Fruit fly (Drosophila melanogaster) whole organism, prepupa: Measurements from ENCODE around the gene CG5391.

Experiments
- Blimp-1 ChIP-seq: fragments of 200-800 bp; sonication (Bioruptor generic); optimal IDR thresholded peaks from 3 replicates; lab custom pipeline; 2017; ENCODE audit warnings: missing biosample characterization, missing genetic modification characterization, mild to moderate bottlenecking, moderate library complexity, missing genetic modification reagents
- CG10631 ChIP-seq: fragments of 200-800 bp; sonication (Bioruptor generic); optimal IDR thresholded peaks from 2 replicates; lab custom pipeline; 2016; ENCODE audit warnings: missing biosample characterization, missing genetic modification characterization
- CG10669 ChIP-seq: fragments of 200-800 bp; sonication (Bioruptor generic); optimal IDR thresholded peaks from 3 replicates; lab custom pipeline; 2018; ENCODE audit warnings: missing biosample characterization, mild to moderate bottlenecking, missing genetic modification characterization, moderate library complexity
- CG11294 ChIP-seq: fragments of 200-800 bp; sonication (Bioruptor generic); IDR thresholded peaks from 2 replicates; pipeline ENCODE4 v1.3.6; 2022; ENCODE audit warnings: missing biosample characterization, missing genetic modification characterization
- CG11762 ChIP-seq: fragments of 200-800 bp; sonication (Bioruptor generic); optimal IDR thresholded peaks from 3 replicates; lab custom pipeline; 2016; ENCODE audit warnings: missing biosample characterization, missing genetic modification characterization; ENCODE audit not compliant: insufficient read depth
- CG1621 ChIP-seq: fragments of 200-800 bp; sonication (Bioruptor generic); optimal IDR thresholded peaks from 3 replicates; lab custom pipeline; 2018; ENCODE audit warnings: missing biosample characterization, mild to moderate bottlenecking, missing genetic modification characterization
- CG3032 ChIP-seq: fragments of 200-800 bp; optimal IDR thresholded peaks from 2 replicates; lab custom pipeline; 2019; ENCODE audit warnings: missing biosample characterization, mild to moderate bottlenecking, missing genetic modification characterization, moderate library complexity
- CG34406 ChIP-seq: fragments of 200-800 bp; sonication (Bioruptor generic); optimal IDR thresholded peaks from 3 replicates; lab custom pipeline; 2016; ENCODE audit warnings: missing biosample characterization, missing genetic modification characterization
- CG3919 ChIP-seq: fragments of 200-800 bp; sonication (Bioruptor generic); optimal IDR thresholded peaks from 3 replicates; lab custom pipeline; 2016; ENCODE audit warnings: missing biosample characterization, missing genetic modification characterization
- CG4318 ChIP-seq: fragments of 200-800 bp; sonication (Bioruptor generic); optimal IDR thresholded peaks from 3 replicates; lab custom pipeline; 2017; ENCODE audit warnings: missing biosample characterization, mild to moderate bottlenecking, missing genetic modification characterization
- CG6163 ChIP-seq: fragments of 200-800 bp; sonication (Bioruptor generic); IDR thresholded peaks from 3 replicates; pipeline ENCODE4 v1.3.6; 2022; ENCODE audit warnings: missing biosample characterization, missing genetic modification characterization
- CG6276 ChIP-seq: fragments of 200-800 bp; sonication (Bioruptor generic); optimal IDR thresholded peaks from 2 replicates; lab custom pipeline; 2017; ENCODE audit warnings: missing biosample characterization, mild to moderate bottlenecking, missing genetic modification characterization
- CG6792 ChIP-seq: fragments of 200-800 bp; sonication (Bioruptor generic); optimal IDR thresholded peaks from 3 replicates; lab custom pipeline; 2016; ENCODE audit warnings: missing biosample characterization, missing genetic modification characterization
- CG6854 ChIP-seq: fragments of 200-800 bp; sonication (Bioruptor generic); optimal IDR thresholded peaks from 2 replicates; lab custom pipeline; 2017; ENCODE audit warnings: missing biosample characterization, mild to moderate bottlenecking, missing genetic modification characterization
- CG8119 ChIP-seq: fragments of 200-800 bp; sonication (Bioruptor generic); IDR thresholded peaks from 3 replicates; pipeline ENCODE4 v1.3.6; 2022; ENCODE audit warnings: missing biosample characterization, missing genetic modification characterization
- CG8319 ChIP-seq: fragments of 200-800 bp; sonication (Bioruptor generic); optimal IDR thresholded peaks from 3 replicates; lab custom pipeline; 2016; ENCODE audit warnings: missing biosample characterization, missing genetic modification characterization
- CG8632 ChIP-seq: fragments of 200-800 bp; sonication (Bioruptor generic); optimal IDR thresholded peaks from 3 replicates; lab custom pipeline; 2016; ENCODE audit warnings: missing biosample characterization, missing genetic modification characterization
- Eip75B ChIP-seq: fragments of 200-800 bp; sonication (Bioruptor generic); optimal IDR thresholded peaks from 3 replicates; lab custom pipeline; 2016; ENCODE audit warnings: missing biosample characterization, missing genetic modification characterization
- Eip78C ChIP-seq: fragments of 200-800 bp; sonication (Bioruptor generic); peaks from one replicate; lab custom pipeline; 2016; ENCODE audit warnings: missing biosample characterization, missing genetic modification characterization
- Eip93F ChIP-seq: fragments of 200-800 bp; sonication (Bioruptor generic); optimal IDR thresholded peaks from 2 replicates; lab custom pipeline; 2016; ENCODE audit warnings: missing biosample characterization, mild to moderate bottlenecking, missing genetic modification characterization
- Ets21C ChIP-seq: fragments of 200-800 bp; sonication (Bioruptor generic); optimal IDR thresholded peaks from 3 replicates; lab custom pipeline; 2016; ENCODE audit warnings: missing biosample characterization, missing genetic modification characterization
- Hr38 ChIP-seq: sonication (Bioruptor generic); optimal IDR thresholded peaks from 2 replicates; lab custom pipeline; 2016; ENCODE audit warnings: missing biosample characterization, missing genetic modification characterization
- Hr39 ChIP-seq: fragments of 200-800 bp; sonication (Bioruptor generic); optimal IDR thresholded peaks from 2 replicates; lab custom pipeline; 2016; ENCODE audit warnings: missing biosample characterization, missing genetic modification characterization
- Hr4 ChIP-seq: fragments of 200-800 bp; sonication (Bioruptor generic); optimal IDR thresholded peaks from 3 replicates; lab custom pipeline; 2016; ENCODE audit warnings: missing biosample characterization, missing genetic modification characterization
- Lpt ChIP-seq: fragments of 200-800 bp; sonication (Bioruptor generic); optimal IDR thresholded peaks from 3 replicates; lab custom pipeline; 2016; ENCODE audit warnings: missing biosample characterization, missing genetic modification characterization
- Met ChIP-seq: fragments of 200-800 bp; sonication (Bioruptor generic); optimal IDR thresholded peaks from 3 replicates; lab custom pipeline; 2016; ENCODE audit warnings: missing biosample characterization, missing genetic modification characterization
- OdsH ChIP-seq: fragments of 200-800 bp; sonication (Bioruptor generic); optimal IDR thresholded peaks from 3 replicates; lab custom pipeline; 2016; ENCODE audit warnings: missing biosample characterization, missing genetic modification characterization
- Smox ChIP-seq: fragments of 200-800 bp; sonication (Bioruptor generic); optimal IDR thresholded peaks from 3 replicates; lab custom pipeline; 2016; ENCODE audit warnings: missing biosample characterization, missing genetic modification characterization
- Sox102F ChIP-seq: fragments of 200-800 bp; sonication (Bioruptor generic); optimal IDR thresholded peaks from 2 replicates; lab custom pipeline; 2016; ENCODE audit warnings: missing biosample characterization, mild to moderate bottlenecking, missing genetic modification characterization
- Sox14 ChIP-seq: fragments of 200-800 bp; sonication (Bioruptor generic); optimal IDR thresholded peaks from 3 replicates; lab custom pipeline; 2016; ENCODE audit warnings: missing biosample characterization, missing genetic modification characterization
- Sox15 ChIP-seq: fragments of 200-800 bp; sonication (Bioruptor generic); optimal IDR thresholded peaks from 3 replicates; lab custom pipeline; 2016; ENCODE audit warnings: missing biosample characterization, missing genetic modification characterization
- achi ChIP-seq: fragments of 200-800 bp; sonication (Bioruptor generic); optimal IDR thresholded peaks from 3 replicates; lab custom pipeline; 2016; ENCODE audit warnings: missing biosample characterization, missing genetic modification characterization
- cyc ChIP-seq: fragments of 200-800 bp; sonication (Bioruptor generic); optimal IDR thresholded peaks from 3 replicates; lab custom pipeline; 2016; ENCODE audit warnings: missing biosample characterization, missing genetic modification characterization
- eg ChIP-seq: fragments of 200-800 bp; sonication (Bioruptor generic); IDR thresholded peaks from 3 replicates; pipeline ENCODE4 v1.3.6; 2022; ENCODE audit warnings: missing biosample characterization, missing genetic modification characterization
- esn ChIP-seq: fragments of 200-800 bp; sonication (Bioruptor generic); optimal IDR thresholded peaks from 2 replicates; lab custom pipeline; 2016; ENCODE audit warnings: missing biosample characterization, mild to moderate bottlenecking, missing genetic modification characterization, moderate library complexity
- fd59A ChIP-seq: fragments of 200-800 bp; sonication (Bioruptor generic); optimal IDR thresholded peaks from 2 replicates; lab custom pipeline; 2017; ENCODE audit warnings: missing biosample characterization, mild to moderate bottlenecking, missing genetic modification characterization, missing genetic modification reagents
- salr ChIP-seq, 2 experiments: fragments of 200-800 bp; sonication (Bioruptor generic); optimal IDR thresholded peaks; 3 replicates each; lab custom pipeline; 2016 to 2018; ENCODE audit warnings: missing biosample characterization in 2 of 2, missing genetic modification characterization in 2 of 2, mild to moderate bottlenecking in 1 of 2
- spab ChIP-seq: fragments of 200-800 bp; sonication (Bioruptor generic); optimal IDR thresholded peaks from 2 replicates; lab custom pipeline; 2017; ENCODE audit warnings: missing biosample characterization, mild to moderate bottlenecking, missing genetic modification characterization, missing genetic modification reagents
- ss ChIP-seq, 2 experiments: fragments of 200-800 bp; sonication (Bioruptor generic); optimal IDR thresholded peaks; 2 replicates in 1 of 2; 3 replicates in 1 of 2; lab custom pipeline; 2017 to 2018; ENCODE audit warnings: mild to moderate bottlenecking in 2 of 2, missing biosample characterization in 2 of 2, missing genetic modification characterization in 2 of 2, moderate library complexity in 1 of 2
- svp ChIP-seq: fragments of 200-800 bp; sonication (Bioruptor generic); peaks from one replicate; lab custom pipeline; 2016; ENCODE audit warnings: missing biosample characterization, missing genetic modification characterization
- vri ChIP-seq: fragments of 200-800 bp; sonication (Bioruptor generic); optimal IDR thresholded peaks from 3 replicates; lab custom pipeline; 2016; ENCODE audit warnings: missing biosample characterization, mild to moderate bottlenecking, missing genetic modification characterization

The CG5391 gene

dm6 chr3R:22339510-22339909, 5.6 kb upstream of the CG5391 start (continued):
- TF ChIP-seq CG10631 (GFP tag; lab: Kevin White, UChicago) (peak; percentile 66), Sox102F (peak; percentile 57), vri (GFP tag; lab: Kevin White, UChicago) (peak; percentile 30), fd59A (GFP tag; lab: Kevin White, UChicago) (peak; percentile 71), Blimp-1 (GFP tag; lab: Kevin White, UChicago) (no peak), Met (GFP tag; lab: Kevin White, UChicago) (peak; percentile 66), ss (GFP tag; optimal IDR thresholded peaks at IDR 0.05; lab: Kevin White, UChicago) (peak in 1 of 2 experiments; percentile 70), CG6854 (GFP tag; lab: Kevin White, UChicago) (peak; percentile 11), Sox15 (GFP tag; lab: Kevin White, UChicago) (peak; percentile 54), CG3919 (peak; percentile 74), salr (GFP tag; optimal IDR thresholded peaks at IDR 0.05; lab: Kevin White, UChicago) (peak; percentile 29 to 65), Sox14 (GFP tag; lab: Kevin White, UChicago) (peak; percentile 59), achi (GFP tag; lab: Kevin White, UChicago) (peak; percentile 62), Eip75B (peak; percentile 68), CG8119 (GFP tag; lab: Robert Waterston, UW) (peak; percentile 51; the same call in 1 of the 3 replicates), Hr4 (peak; percentile 48), CG34406 (peak; percentile 56), cyc (GFP tag; lab: Kevin White, UChicago) (peak; percentile 68), Eip78C (GFP tag; lab: Kevin White, UChicago) (peak; percentile 90), CG4318 (no peak), CG6163 (GFP tag; lab: Robert Waterston, UW) (peak; percentile 79)

dm6 chr3R:22331691-22332090, 2.3 kb downstream of the CG5391 start, which contains the start of gene CG13862:
CG13862 (plus strand) TSS chr3R:22331991.
- TF ChIP-seq CG8319 (GFP tag; lab: Kevin White, UChicago) (no peak), Hr39 (GFP tag; lab: Kevin White, UChicago) (no peak), CG3032 (tag; lab: Kevin White, UChicago) (no peak), OdsH (GFP tag; lab: Kevin White, UChicago) (no peak), CG10669 (GFP tag; lab: Kevin White, UChicago) (no peak), eg (no peak), Lpt (GFP tag; lab: Kevin White, UChicago) (no peak), fd59A (GFP tag; lab: Kevin White, UChicago) (no peak), Smox (GFP tag; lab: Kevin White, UChicago) (no peak), CG11762 (no peak), CG8632 (no peak), Met (GFP tag; lab: Kevin White, UChicago) (no peak), CG4318 (no peak), Eip93F (GFP tag; lab: Kevin White, UChicago) (no peak), CG34406 (no peak)

dm6 chr3R:22330512-22331119, 3.3 kb downstream of the CG5391 start, which contains the start of gene CG33721:
CG33721 (plus strand) TSS chr3R:22331069.
- TF ChIP-seq Eip78C (GFP tag; lab: Kevin White, UChicago) (peak; percentile 1), CG6276 (GFP tag; lab: Kevin White, UChicago) (no peak), CG8632 (no peak), CG3032 (tag; lab: Kevin White, UChicago) (no peak), vri (GFP tag; lab: Kevin White, UChicago) (no peak), CG6163 (GFP tag; lab: Robert Waterston, UW) (no peak), CG8119 (GFP tag; lab: Robert Waterston, UW) (no peak), Met (GFP tag; lab: Kevin White, UChicago) (no peak)

DNA sequence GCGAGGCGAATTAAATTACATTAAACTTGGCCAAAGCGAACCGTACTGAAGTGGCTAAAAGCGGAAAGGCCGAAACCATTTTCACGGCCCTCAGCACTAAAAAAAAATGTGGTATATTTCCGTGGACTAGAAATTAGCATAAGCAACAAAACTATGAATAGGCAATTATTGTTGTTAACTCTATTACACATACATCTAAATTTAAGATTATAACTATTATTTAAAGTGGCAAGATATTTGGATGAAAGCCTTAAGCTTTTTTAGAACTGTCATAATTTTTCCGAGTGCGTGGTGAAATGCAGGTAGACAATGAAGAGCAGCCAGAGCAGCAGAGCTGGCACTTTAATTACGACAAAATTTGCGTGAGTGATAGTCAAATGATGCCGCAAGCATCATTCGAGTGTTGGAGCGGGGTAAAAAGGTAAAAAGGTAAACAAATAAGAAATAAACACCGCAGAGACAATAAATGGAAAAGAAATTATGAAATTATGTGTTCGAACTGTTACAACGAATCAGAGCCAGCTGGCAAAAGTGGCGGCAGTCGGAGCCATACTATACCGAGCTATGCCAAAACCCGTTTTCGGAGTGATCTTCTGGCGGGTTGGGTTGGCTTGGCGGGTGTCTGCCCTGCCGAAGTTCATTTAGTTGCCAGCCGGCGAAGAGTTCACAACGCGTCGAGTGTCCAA, 5.1 kb downstream of the CG5391 start, which contains the start of gene CG7080:
CG7080 (plus strand) TSS at position 636 of the 686 bp plus-strand sequence.
- TF ChIP-seq CG6792: peak; percentile 38
- TF ChIP-seq CG6276 (GFP tag; lab: Kevin White, UChicago): no peak
- TF ChIP-seq CG6163 (GFP tag; lab: Robert Waterston, UW): no peak; the same call in 2 of the 3 replicates
- TF ChIP-seq Eip75B: peak; percentile 6
- peak; percentile 31 for TF ChIP-seq CG3919
- no peak for TF ChIP-seq fd59A (GFP tag; lab: Kevin White, UChicago)
- TF ChIP-seq esn (GFP tag; lab: Kevin White, UChicago): peak; percentile 37
- TF ChIP-seq spab (GFP tag; lab: Kevin White, UChicago): no peak
- TF ChIP-seq CG10669 (GFP tag; lab: Kevin White, UChicago): peak; percentile 1
- no peak for TF ChIP-seq Ets21C (GFP tag; lab: Kevin White, UChicago)
- no peak for TF ChIP-seq CG11294 (GFP tag; lab: Robert Waterston, UW)
- TF ChIP-seq CG11762: no peak
- peak; percentile 12 for TF ChIP-seq achi (GFP tag; lab: Kevin White, UChicago)
- no peak for TF ChIP-seq Hr4
- TF ChIP-seq vri (GFP tag; lab: Kevin White, UChicago): no peak
- TF ChIP-seq Sox15 (GFP tag; lab: Kevin White, UChicago): no peak
- TF ChIP-seq Sox102F: peak; percentile 36
- TF ChIP-seq Hr38 (GFP tag; lab: Kevin White, UChicago): no peak
- TF ChIP-seq CG1621 (tag; lab: Kevin White, UChicago): no peak
- peak; percentile 80 for TF ChIP-seq svp
- TF ChIP-seq Eip78C (GFP tag; lab: Kevin White, UChicago): peak; percentile 80
- peak; percentile 36 for TF ChIP-seq CG8632
